Worm (Caenorhabditis elegans): ENCODE data around the gene cnc-4.

ce11 chrV:1471078-1471969, 24.3 kb downstream of the cnc-4 start:
- TF ChIP-seq ttx-3 (tag; optimal IDR thresholded peaks at IDR 0.05), result no peak
- TF ChIP-seq ceh-31 (tag; optimal IDR thresholded peaks at IDR 0.05), result no peak
- no peak for TF ChIP-seq elt-2 (tag; optimal IDR thresholded peaks at IDR 0.05)
- TF ChIP-seq sox-4 (tag; optimal IDR thresholded peaks at IDR 0.05), result no peak
- TF ChIP-seq fax-1 (tag; optimal IDR thresholded peaks at IDR 0.05), result no peak
- TF ChIP-seq F13H6.1 (tag; optimal IDR thresholded peaks at IDR 0.05), result no peak
- TF ChIP-seq fkh-10 (GFP tag; optimal IDR thresholded peaks at IDR 0.05), result no peak
- TF ChIP-seq hlh-8 (tag; optimal IDR thresholded peaks at IDR 0.05), result no peak
- TF ChIP-seq ama-1 (optimal IDR thresholded peaks at IDR 0.05), result no peak
- no peak for TF ChIP-seq lin-11 (tag; optimal IDR thresholded peaks at IDR 0.05)
- peak; percentile 18 for TF ChIP-seq rnt-1 (tag; optimal IDR thresholded peaks at IDR 0.05)
- no peak for TF ChIP-seq ceh-24 (tag; optimal IDR thresholded peaks at IDR 0.05)
